Worm (Caenorhabditis elegans) whole organism, young adult: ENCODE data around the gene B0454.5.

Source experiments
- B0261.1 ChIP-seq: sonication (generic microtip); optimal IDR thresholded peaks from 2 replicates; lab custom pipeline; 2016; ENCODE audit warnings: mild to moderate bottlenecking, missing genetic modification characterization, moderate library complexity, missing compliant biosample characterization
- B0336.3 ChIP-seq: fragments of 200-800 bp; sonication (Bioruptor generic); IDR thresholded peaks from 2 replicates; pipeline ENCODE4 v1.3.6; 2022; ENCODE audit warnings: missing genetic modification characterization, missing compliant biosample characterization
- F37B4.10 ChIP-seq: fragments of 200-800 bp; sonication (Bioruptor generic); IDR thresholded peaks from 2 replicates; pipeline ENCODE4 v1.3.6; 2022; ENCODE audit warnings: missing genetic modification characterization, missing compliant biosample characterization
- F57A8.1 ChIP-seq: fragments of 200-800 bp; sonication (Bioruptor generic); optimal IDR thresholded peaks from 2 replicates; lab custom pipeline; 2018; ENCODE audit warnings: mild to moderate bottlenecking, missing genetic modification characterization, moderate library complexity, missing compliant biosample characterization
- K11D2.4 ChIP-seq: fragments of 200-800 bp; sonication (Bioruptor generic); IDR thresholded peaks from 2 replicates; pipeline ENCODE4 v1.3.6; 2022; ENCODE audit warnings: missing genetic modification reagents, missing genetic modification characterization, missing compliant biosample characterization
- T07F8.4 ChIP-seq: sonication (generic microtip); optimal IDR thresholded peaks from 2 replicates; lab custom pipeline; 2016; ENCODE audit warnings: mild to moderate bottlenecking, missing genetic modification characterization, moderate library complexity, missing compliant biosample characterization
- Y53G8AR.9 ChIP-seq: fragments of 200-800 bp; sonication (Bioruptor generic); conservative IDR thresholded peaks from 2 replicates; pipeline ENCODE4 v1.3.6; 2022; ENCODE audit warnings: missing genetic modification reagents, missing genetic modification characterization, missing compliant biosample characterization
- Y95B8A.8 ChIP-seq: fragments of 200-800 bp; sonication (Bioruptor generic); IDR thresholded peaks from 2 replicates; pipeline ENCODE4 v1.3.6; 2022; ENCODE audit warnings: missing genetic modification reagents, missing genetic modification characterization, missing compliant biosample characterization
- akir-1 ChIP-seq: fragments of 200-800 bp; sonication (Bioruptor generic); optimal IDR thresholded peaks from 2 replicates; lab custom pipeline; 2018; ENCODE audit warnings: mild to moderate bottlenecking, missing genetic modification characterization, moderate library complexity, missing compliant biosample characterization
- aptf-3 ChIP-seq: fragments of 200-800 bp; sonication (Bioruptor generic); IDR thresholded peaks from 2 replicates; pipeline ENCODE4 v1.3.6; 2022; ENCODE audit warnings: missing genetic modification characterization, missing compliant biosample characterization
- atf-7 ChIP-seq: sonication (generic microtip); optimal IDR thresholded peaks from 2 replicates; lab custom pipeline; 2017; ENCODE audit warnings: mild to moderate bottlenecking, missing genetic modification characterization, missing compliant biosample characterization
- attf-6 ChIP-seq: fragments of 200-800 bp; sonication (Bioruptor generic); IDR thresholded peaks from 2 replicates; pipeline ENCODE4 v1.3.6; 2022; ENCODE audit warnings: missing genetic modification reagents, missing genetic modification characterization, missing compliant biosample characterization
- ceh-40 ChIP-seq: fragments of 200-800 bp; sonication (Bioruptor generic); IDR thresholded peaks from 2 replicates; pipeline ENCODE4 v1.3.6; 2022; ENCODE audit warnings: missing genetic modification characterization, missing compliant biosample characterization
- ceh-58 ChIP-seq: fragments of 200-800 bp; sonication (Bioruptor generic); IDR thresholded peaks from 2 replicates; pipeline ENCODE4 v1.3.6; 2022; ENCODE audit warnings: missing genetic modification characterization, missing compliant biosample characterization
- ceh-79 ChIP-seq: sonication (generic microtip); optimal IDR thresholded peaks from 2 replicates; lab custom pipeline; 2017; ENCODE audit warnings: mild to moderate bottlenecking, missing genetic modification characterization, missing compliant biosample characterization
- dox-1 ChIP-seq: fragments of 200-800 bp; sonication (Bioruptor generic); IDR thresholded peaks from 2 replicates; pipeline ENCODE4 v1.3.6; 2022; ENCODE audit warnings: missing genetic modification reagents, missing genetic modification characterization, missing compliant biosample characterization
- egl-18 ChIP-seq: fragments of 200-800 bp; sonication (Bioruptor generic); IDR thresholded peaks from 2 replicates; pipeline ENCODE4 v1.3.6; 2022; ENCODE audit warnings: missing genetic modification reagents, missing genetic modification characterization, missing compliant biosample characterization
- egrh-3 ChIP-seq: fragments of 200-800 bp; sonication (Bioruptor generic); IDR thresholded peaks from 2 replicates; pipeline ENCODE4 v1.3.6; 2022; ENCODE audit warnings: missing genetic modification reagents, missing genetic modification characterization, missing compliant biosample characterization
- ets-4 ChIP-seq: fragments of 200-800 bp; sonication (Bioruptor generic); optimal IDR thresholded peaks from 2 replicates; lab custom pipeline; 2018; ENCODE audit warnings: mild to moderate bottlenecking, missing genetic modification characterization, missing compliant biosample characterization
- hmg-1.2 ChIP-seq: fragments of 200-800 bp; sonication (Bioruptor generic); IDR thresholded peaks from 2 replicates; pipeline ENCODE4 v1.3.6; 2022; ENCODE audit warnings: missing genetic modification reagents, missing genetic modification characterization, missing compliant biosample characterization
- hrde-1 ChIP-seq: sonication (generic microtip); optimal IDR thresholded peaks from 2 replicates; lab custom pipeline; 2016; ENCODE audit warnings: missing genetic modification characterization, mild to moderate bottlenecking, missing compliant biosample characterization, moderate library complexity, missing genotype, missing genetic modification reagents, borderline replicate concordance
- lin-26 ChIP-seq: fragments of 200-800 bp; sonication (Bioruptor generic); IDR thresholded peaks from 2 replicates; pipeline ENCODE4 v1.3.6; 2022; ENCODE audit warnings: missing genetic modification reagents, missing genetic modification characterization, missing compliant biosample characterization
- lir-1 ChIP-seq: fragments of 200-800 bp; sonication (Bioruptor generic); conservative IDR thresholded peaks from 2 replicates; pipeline ENCODE4 v1.3.6; 2022; ENCODE audit warnings: missing genetic modification reagents, missing genetic modification characterization, missing compliant biosample characterization
- madf-6 ChIP-seq: fragments of 200-800 bp; sonication (Bioruptor generic); IDR thresholded peaks from 2 replicates; pipeline ENCODE4 v1.3.6; 2022; ENCODE audit warnings: missing genetic modification reagents, missing genetic modification characterization, missing compliant biosample characterization
- mes-4 ChIP-seq: sonication (generic microtip); optimal IDR thresholded peaks from 2 replicates; lab custom pipeline; 2016; ENCODE audit warnings: missing genotype, missing genetic modification characterization, missing compliant biosample characterization
- nhr-179 ChIP-seq: sonication (generic microtip); optimal IDR thresholded peaks from 2 replicates; lab custom pipeline; 2016; ENCODE audit warnings: mild to moderate bottlenecking, missing genetic modification characterization, missing compliant biosample characterization
- nhr-27 ChIP-seq: fragments of 200-800 bp; sonication (Bioruptor generic); optimal IDR thresholded peaks from 2 replicates; lab custom pipeline; 2018; ENCODE audit warnings: mild to moderate bottlenecking, missing genetic modification characterization, moderate library complexity, missing compliant biosample characterization
- pha-4 ChIP-seq: fragments of 150-350 bp; sonication (generic microtip); optimal IDR thresholded peaks from 2 replicates; lab custom pipeline; 2014; ENCODE audit warnings: missing biosample characterization, missing genetic modification reagents, missing genetic modification characterization
- rec-8 ChIP-seq, 2 experiments: sonication (generic microtip); optimal IDR thresholded peaks; 2 replicates each; lab custom pipeline; 2016; ENCODE audit warnings: mild to moderate bottlenecking in 2 of 2, missing genetic modification characterization in 2 of 2, missing genetic modification reagents in 2 of 2, missing genotype in 2 of 2, missing biosample characterization in 1 of 2, missing compliant biosample characterization in 1 of 2, moderate library complexity in 1 of 2
- sdz-38 ChIP-seq: sonication (generic microtip); optimal IDR thresholded peaks from 2 replicates; lab custom pipeline; 2016; ENCODE audit warnings: missing genotype, missing genetic modification characterization, missing compliant biosample characterization
- sea-2 ChIP-seq: fragments of 200-800 bp; sonication (Bioruptor generic); IDR thresholded peaks from 2 replicates; pipeline ENCODE4 v1.3.6; 2022; ENCODE audit warnings: missing genetic modification characterization, missing compliant biosample characterization
- snpc-1.1 ChIP-seq: sonication (generic microtip); optimal IDR thresholded peaks from 2 replicates; lab custom pipeline; 2017; ENCODE audit warnings: missing genetic modification characterization, mild to moderate bottlenecking, missing compliant biosample characterization, antibody characterized with exemption, moderate library complexity, missing genotype, missing genetic modification reagents; ENCODE audit not compliant: insufficient read depth
- tbp1 ChIP-seq: fragments of 200-800 bp; sonication (Bioruptor generic); optimal IDR thresholded peaks from 2 replicates; lab custom pipeline; 2018; ENCODE audit warnings: mild to moderate bottlenecking, missing genetic modification characterization, missing compliant biosample characterization
- tbx-9 ChIP-seq: sonication (generic microtip); optimal IDR thresholded peaks from 2 replicates; lab custom pipeline; 2016; ENCODE audit warnings: borderline replicate concordance, missing genetic modification characterization, inconsistent platforms, missing compliant biosample characterization
- zim-3 ChIP-seq: sonication (generic microtip); optimal IDR thresholded peaks from 2 replicates; lab custom pipeline; 2017; ENCODE audit warnings: mild to moderate bottlenecking, missing genetic modification characterization, moderate library complexity, missing compliant biosample characterization
- ztf-26 ChIP-seq: sonication (generic microtip); optimal IDR thresholded peaks from 2 replicates; lab custom pipeline; 2017; ENCODE audit warnings: missing genetic modification characterization, missing compliant biosample characterization
- ztf-3 ChIP-seq: fragments of 200-800 bp; sonication (Bioruptor generic); optimal IDR thresholded peaks from 2 replicates; lab custom pipeline; 2018; ENCODE audit warnings: mild to moderate bottlenecking, missing genetic modification characterization, missing compliant biosample characterization

Gene B0454.5

ce11 chrII:3064631-3065030 is 26.0 kb downstream of the B0454.5 start (continued):
- TF ChIP-seq egl-18, result no peak
- no peak for TF ChIP-seq lir-1 (GFP tag; lab: Robert Waterston, UW)
- TF ChIP-seq sea-2, result no peak
- no peak for TF ChIP-seq aptf-3 (GFP tag; lab: Robert Waterston, UW)
- no peak for TF ChIP-seq nhr-179

ce11 chrII:3065086-3065485 is 26.4 kb downstream of the B0454.5 start:
- TF ChIP-seq tbp1 (no peak), tbx-9 (no peak), lin-26 (GFP tag; lab: Robert Waterston, UW) (no peak), K11D2.4 (no peak), ztf-3 (GFP tag; lab: Kevin White, UChicago) (no peak), ceh-40 (no peak), Y53G8AR.9 (no peak), akir-1 (GFP tag; lab: Kevin White, UChicago) (no peak), ztf-26 (tag; lab: Kevin White, UChicago) (no peak), zim-3 (tag; lab: Kevin White, UChicago) (no peak), ets-4 (GFP tag; lab: Kevin White, UChicago) (no peak), pha-4 (tag; lab: Kevin White, UChicago) (no peak), nhr-27 (tag; lab: Kevin White, UChicago) (no peak), madf-6 (GFP tag; lab: Robert Waterston, UW) (no peak), B0261.1 (tag; lab: Kevin White, UChicago) (no peak), ceh-58 (GFP tag; lab: Robert Waterston, UW) (no peak), attf-6 (GFP tag; lab: Robert Waterston, UW) (no peak), nhr-179 (no peak), sdz-38 (tag; lab: Kevin White, UChicago) (no peak)

ce11 chrII:3066401-3066800 is 27.7 kb downstream of the B0454.5 start:
- TF ChIP-seq Y95B8A.8, result no peak
- TF ChIP-seq attf-6 (GFP tag; lab: Robert Waterston, UW), result no peak
- TF ChIP-seq snpc-1.1 (tag; lab: Kevin White, UChicago), result no peak
- no peak for TF ChIP-seq hrde-1
- TF ChIP-seq ceh-79 (tag; lab: Kevin White, UChicago), result no peak
- no peak for TF ChIP-seq F37B4.10 (GFP tag; lab: Robert Waterston, UW)
- no peak for TF ChIP-seq Y53G8AR.9
- TF ChIP-seq rec-8 (tag; optimal IDR thresholded peaks at IDR 0.05; lab: Kevin White, UChicago), result no peak
- no peak for TF ChIP-seq mes-4 (tag; lab: Kevin White, UChicago)
- TF ChIP-seq dox-1 (GFP tag; lab: Robert Waterston, UW), result no peak
- TF ChIP-seq F57A8.1 (GFP tag; lab: Kevin White, UChicago), result no peak
- TF ChIP-seq T07F8.4 (tag; lab: Kevin White, UChicago), result no peak
- TF ChIP-seq atf-7 (tag; lab: Kevin White, UChicago), result no peak
- TF ChIP-seq K11D2.4, result no peak
- no peak for TF ChIP-seq ceh-40
- no peak for TF ChIP-seq egrh-3
- TF ChIP-seq B0336.3 (GFP tag; lab: Robert Waterston, UW), result no peak
- TF ChIP-seq aptf-3 (GFP tag; lab: Robert Waterston, UW), result no peak
- no peak for TF ChIP-seq hmg-1.2 (GFP tag; lab: Robert Waterston, UW)
- TF ChIP-seq, all 124 proteins: peak for 0
